Fruit fly (Drosophila melanogaster): Measurements from ENCODE around the gene CG11970.
A peak's percentile ranks its signal among the peaks of the same experiment; 100 is the strongest.

Gene CG11970

DNA sequence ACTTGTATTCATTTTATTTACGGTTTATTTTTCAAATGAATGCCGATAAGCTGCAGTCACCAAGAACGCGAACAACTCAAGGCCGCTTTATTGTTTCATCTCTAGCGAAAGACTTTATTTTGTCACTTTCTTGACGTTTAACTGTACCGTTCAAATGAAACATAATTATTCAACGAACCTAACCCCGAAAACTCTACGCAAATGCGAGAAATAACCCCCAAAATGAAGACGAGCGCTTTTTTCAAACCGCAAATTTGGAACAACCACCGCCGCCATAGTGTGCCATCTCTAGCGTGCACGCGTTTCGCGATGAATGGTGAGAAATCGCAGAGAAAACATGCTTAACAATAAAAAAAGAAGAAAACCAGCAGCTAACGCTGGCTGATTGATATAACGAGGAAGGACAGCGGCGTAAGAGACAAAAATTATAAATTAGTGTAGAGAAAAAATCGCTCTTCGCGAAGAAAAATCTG lies at the start of gene CG11970:
Gene CG11970, plus strand, starts transcription at position 117 of the 473 bp plus-strand sequence.
- no peak for TF ChIP-seq CG8632 (GFP tag; optimal IDR thresholded peaks at IDR 0.05)
- peak; percentile 32 for TF ChIP-seq Sox14 (GFP tag; optimal IDR thresholded peaks at IDR 0.05)
- peak; percentile 53; the same call in 2 of the 3 replicates for TF ChIP-seq eg (GFP tag; IDR thresholded peaks at IDR 0.05)
- TF ChIP-seq CG10631 (GFP tag; optimal IDR thresholded peaks at IDR 0.05) = no peak
- TF ChIP-seq CG6854 (GFP tag; optimal IDR thresholded peaks at IDR 0.05) = peak; percentile 11
- TF ChIP-seq net (GFP tag; optimal IDR thresholded peaks at IDR 0.05) = no peak
- no peak for TF ChIP-seq pdm3 (GFP tag; optimal IDR thresholded peaks at IDR 0.05)
- no peak for TF ChIP-seq dac (GFP tag; optimal IDR thresholded peaks at IDR 0.05)
- TF ChIP-seq fkh (GFP tag; optimal IDR thresholded peaks at IDR 0.05) = no peak
- TF ChIP-seq ss (GFP tag; optimal IDR thresholded peaks at IDR 0.05) = no peak
- TF ChIP-seq CG1621 (tag; optimal IDR thresholded peaks at IDR 0.05) = no peak
- TF ChIP-seq CG16779 (tag; optimal IDR thresholded peaks at IDR 0.05) = no peak
- no peak for TF ChIP-seq CG3919 (GFP tag; optimal IDR thresholded peaks at IDR 0.05)
- TF ChIP-seq CG32006 (GFP tag; optimal IDR thresholded peaks at IDR 0.05) = no peak
- TF ChIP-seq CG6163 (GFP tag; IDR thresholded peaks at IDR 0.05) = no peak
- no peak for TF ChIP-seq Sox102F (GFP tag; optimal IDR thresholded peaks at IDR 0.05)
- TF ChIP-seq topi (GFP tag; optimal IDR thresholded peaks at IDR 0.05) = no peak
- TF ChIP-seq lz (GFP tag; optimal IDR thresholded peaks at IDR 0.05) = peak; percentile 39
- no peak for TF ChIP-seq CG3032 (tag; optimal IDR thresholded peaks at IDR 0.05)
- TF ChIP-seq CG6276 (GFP tag; optimal IDR thresholded peaks at IDR 0.05) = no peak
- no peak for TF ChIP-seq spab (GFP tag; optimal IDR thresholded peaks at IDR 0.05)
- peak; percentile 8 for TF ChIP-seq Ets96B (tag; optimal IDR thresholded peaks at IDR 0.05)
- TF ChIP-seq Eip75B (GFP tag; optimal IDR thresholded peaks at IDR 0.05) = no peak
- 0 out of 2 replicates have a peak, but pooled peaks have one; percentile 22 for TF ChIP-seq CG15336 (GFP tag; IDR thresholded peaks at IDR 0.05)
- TF ChIP-seq CG6792 (GFP tag; optimal IDR thresholded peaks at IDR 0.05) = no peak
- no peak for TF ChIP-seq OdsH (GFP tag; optimal IDR thresholded peaks at IDR 0.05)
- TF ChIP-seq svp (GFP tag) = no peak
- no peak for TF ChIP-seq Ets21C (GFP tag; optimal IDR thresholded peaks at IDR 0.05)
- 0 out of 3 replicates have a peak, but pooled peaks have one; percentile 21 for TF ChIP-seq CG8119 (GFP tag; IDR thresholded peaks at IDR 0.05)
- TF ChIP-seq CG11902 (GFP tag; optimal IDR thresholded peaks at IDR 0.05) = no peak
- no peak for TF ChIP-seq salr (GFP tag; optimal IDR thresholded peaks at IDR 0.05)
- no peak for TF ChIP-seq CG10669 (GFP tag; optimal IDR thresholded peaks at IDR 0.05)
- TF ChIP-seq Eip78C (GFP tag) = no peak
- TF ChIP-seq Hr38 (GFP tag; optimal IDR thresholded peaks at IDR 0.05) = no peak
- TF ChIP-seq esn (GFP tag; optimal IDR thresholded peaks at IDR 0.05) = peak; percentile 58
- no peak for TF ChIP-seq achi (GFP tag; optimal IDR thresholded peaks at IDR 0.05)
- TF ChIP-seq CG8319 (GFP tag; optimal IDR thresholded peaks at IDR 0.05) = peak; percentile 11
- TF ChIP-seq fd59A (GFP tag; optimal IDR thresholded peaks at IDR 0.05) = no peak
- TF ChIP-seq acj6 (GFP tag; optimal IDR thresholded peaks at IDR 0.05) = no peak
- TF ChIP-seq Gug (GFP tag; IDR thresholded peaks at IDR 0.05) = no peak
- TF ChIP-seq CG9139 (GFP tag; optimal IDR thresholded peaks at IDR 0.05) = no peak
- TF ChIP-seq CG31627 (GFP tag; optimal IDR thresholded peaks at IDR 0.05) = peak; percentile 46
- no peak for TF ChIP-seq CG6808 (GFP tag; optimal IDR thresholded peaks at IDR 0.05)
- no peak for TF ChIP-seq Smox (GFP tag; optimal IDR thresholded peaks at IDR 0.05)
- peak; percentile 44 for TF ChIP-seq cyc (GFP tag; optimal IDR thresholded peaks at IDR 0.05)
- TF ChIP-seq vri (GFP tag; optimal IDR thresholded peaks at IDR 0.05) = no peak
- TF ChIP-seq Hr4 (GFP tag; optimal IDR thresholded peaks at IDR 0.05) = no peak
- no peak for TF ChIP-seq fd85E (GFP tag; optimal IDR thresholded peaks at IDR 0.05)
- TF ChIP-seq Lpt (GFP tag; optimal IDR thresholded peaks at IDR 0.05) = no peak
- TF ChIP-seq Blimp-1 (GFP tag; optimal IDR thresholded peaks at IDR 0.05) = no peak
- TF ChIP-seq CG11294 (GFP tag; IDR thresholded peaks at IDR 0.05) = no peak
- no peak for TF ChIP-seq dsx (GFP tag; optimal IDR thresholded peaks at IDR 0.05; ENCODE audit: poor library complexity, severe bottlenecking)
- TF ChIP-seq Hr39 (GFP tag; optimal IDR thresholded peaks at IDR 0.05) = peak; percentile 61
